Fruit fly (Drosophila melanogaster) whole organism, prepupa: Measurements from ENCODE around the gene Con.

Experiments
- CG10631 ChIP-seq: fragments of 200-800 bp; sonication (Bioruptor generic); optimal IDR thresholded peaks from 2 replicates; lab custom pipeline; 2016; ENCODE audit warnings: missing biosample characterization, missing genetic modification characterization
- CG11294 ChIP-seq: fragments of 200-800 bp; sonication (Bioruptor generic); IDR thresholded peaks from 2 replicates; pipeline ENCODE4 v1.3.6; 2022; ENCODE audit warnings: missing biosample characterization, missing genetic modification characterization
- CG11762 ChIP-seq: fragments of 200-800 bp; sonication (Bioruptor generic); optimal IDR thresholded peaks from 3 replicates; lab custom pipeline; 2016; ENCODE audit warnings: missing biosample characterization, missing genetic modification characterization; ENCODE audit not compliant: insufficient read depth
- CG11902 ChIP-seq: fragments of 200-800 bp; sonication (Bioruptor generic); optimal IDR thresholded peaks from 3 replicates; lab custom pipeline; 2016; ENCODE audit warnings: missing biosample characterization, missing genetic modification characterization
- CG16779 ChIP-seq: fragments of 200-800 bp; sonication (Bioruptor generic); optimal IDR thresholded peaks from 3 replicates; lab custom pipeline; 2017; ENCODE audit warnings: missing biosample characterization, mild to moderate bottlenecking, missing genetic modification characterization
- CG3032 ChIP-seq: fragments of 200-800 bp; optimal IDR thresholded peaks from 2 replicates; lab custom pipeline; 2019; ENCODE audit warnings: missing biosample characterization, mild to moderate bottlenecking, missing genetic modification characterization, moderate library complexity
- CG31627 ChIP-seq: fragments of 200-800 bp; sonication (Bioruptor generic); optimal IDR thresholded peaks from 3 replicates; lab custom pipeline; 2016; ENCODE audit warnings: missing biosample characterization, missing genetic modification characterization
- CG32006 ChIP-seq: fragments of 200-800 bp; sonication (Bioruptor generic); optimal IDR thresholded peaks from 3 replicates; lab custom pipeline; 2017; ENCODE audit warnings: missing biosample characterization, mild to moderate bottlenecking, missing genetic modification characterization
- CG34406 ChIP-seq: fragments of 200-800 bp; sonication (Bioruptor generic); optimal IDR thresholded peaks from 3 replicates; lab custom pipeline; 2016; ENCODE audit warnings: missing biosample characterization, missing genetic modification characterization
- CG3919 ChIP-seq: fragments of 200-800 bp; sonication (Bioruptor generic); optimal IDR thresholded peaks from 3 replicates; lab custom pipeline; 2016; ENCODE audit warnings: missing biosample characterization, missing genetic modification characterization
- CG4318 ChIP-seq: fragments of 200-800 bp; sonication (Bioruptor generic); optimal IDR thresholded peaks from 3 replicates; lab custom pipeline; 2017; ENCODE audit warnings: missing biosample characterization, mild to moderate bottlenecking, missing genetic modification characterization
- CG6163 ChIP-seq: fragments of 200-800 bp; sonication (Bioruptor generic); IDR thresholded peaks from 3 replicates; pipeline ENCODE4 v1.3.6; 2022; ENCODE audit warnings: missing biosample characterization, missing genetic modification characterization
- CG6276 ChIP-seq: fragments of 200-800 bp; sonication (Bioruptor generic); optimal IDR thresholded peaks from 2 replicates; lab custom pipeline; 2017; ENCODE audit warnings: missing biosample characterization, mild to moderate bottlenecking, missing genetic modification characterization
- CG6792 ChIP-seq: fragments of 200-800 bp; sonication (Bioruptor generic); optimal IDR thresholded peaks from 3 replicates; lab custom pipeline; 2016; ENCODE audit warnings: missing biosample characterization, missing genetic modification characterization
- CG6808 ChIP-seq: fragments of 200-800 bp; sonication (Bioruptor generic); optimal IDR thresholded peaks from 3 replicates; lab custom pipeline; 2017; ENCODE audit warnings: missing biosample characterization, missing genetic modification characterization, mild to moderate bottlenecking, moderate library complexity, missing genetic modification reagents
- CG6854 ChIP-seq: fragments of 200-800 bp; sonication (Bioruptor generic); optimal IDR thresholded peaks from 2 replicates; lab custom pipeline; 2017; ENCODE audit warnings: missing biosample characterization, mild to moderate bottlenecking, missing genetic modification characterization
- CG7368 ChIP-seq: fragments of 200-800 bp; sonication (Bioruptor generic); optimal IDR thresholded peaks from 3 replicates; lab custom pipeline; 2016; ENCODE audit warnings: missing biosample characterization, missing genetic modification characterization
- CG8119 ChIP-seq: fragments of 200-800 bp; sonication (Bioruptor generic); IDR thresholded peaks from 3 replicates; pipeline ENCODE4 v1.3.6; 2022; ENCODE audit warnings: missing biosample characterization, missing genetic modification characterization
- CG8319 ChIP-seq: fragments of 200-800 bp; sonication (Bioruptor generic); optimal IDR thresholded peaks from 3 replicates; lab custom pipeline; 2016; ENCODE audit warnings: missing biosample characterization, missing genetic modification characterization
- CG9139 ChIP-seq: fragments of 200-800 bp; sonication (Bioruptor generic); optimal IDR thresholded peaks from 3 replicates; lab custom pipeline; 2017; ENCODE audit warnings: missing biosample characterization, mild to moderate bottlenecking, missing genetic modification characterization
- Eip75B ChIP-seq: fragments of 200-800 bp; sonication (Bioruptor generic); optimal IDR thresholded peaks from 3 replicates; lab custom pipeline; 2016; ENCODE audit warnings: missing biosample characterization, missing genetic modification characterization
- Eip78C ChIP-seq: fragments of 200-800 bp; sonication (Bioruptor generic); peaks from one replicate; lab custom pipeline; 2016; ENCODE audit warnings: missing biosample characterization, missing genetic modification characterization
- Ets21C ChIP-seq: fragments of 200-800 bp; sonication (Bioruptor generic); optimal IDR thresholded peaks from 3 replicates; lab custom pipeline; 2016; ENCODE audit warnings: missing biosample characterization, missing genetic modification characterization
- Ets96B ChIP-seq: fragments of 200-800 bp; optimal IDR thresholded peaks from 2 replicates; lab custom pipeline; 2019; ENCODE audit warnings: missing biosample characterization, mild to moderate bottlenecking, missing genetic modification characterization, moderate library complexity
- Gug ChIP-seq: fragments of 200-800 bp; sonication (Bioruptor generic); IDR thresholded peaks from 2 replicates; pipeline ENCODE4 v1.3.6; 2022; ENCODE audit warnings: missing biosample characterization, missing genetic modification characterization
- Hr4 ChIP-seq: fragments of 200-800 bp; sonication (Bioruptor generic); optimal IDR thresholded peaks from 3 replicates; lab custom pipeline; 2016; ENCODE audit warnings: missing biosample characterization, missing genetic modification characterization
- Lpt ChIP-seq: fragments of 200-800 bp; sonication (Bioruptor generic); optimal IDR thresholded peaks from 3 replicates; lab custom pipeline; 2016; ENCODE audit warnings: missing biosample characterization, missing genetic modification characterization
- Met ChIP-seq: fragments of 200-800 bp; sonication (Bioruptor generic); optimal IDR thresholded peaks from 3 replicates; lab custom pipeline; 2016; ENCODE audit warnings: missing biosample characterization, missing genetic modification characterization
- OdsH ChIP-seq: fragments of 200-800 bp; sonication (Bioruptor generic); optimal IDR thresholded peaks from 3 replicates; lab custom pipeline; 2016; ENCODE audit warnings: missing biosample characterization, missing genetic modification characterization
- Smox ChIP-seq: fragments of 200-800 bp; sonication (Bioruptor generic); optimal IDR thresholded peaks from 3 replicates; lab custom pipeline; 2016; ENCODE audit warnings: missing biosample characterization, missing genetic modification characterization
- Sox102F ChIP-seq: fragments of 200-800 bp; sonication (Bioruptor generic); optimal IDR thresholded peaks from 2 replicates; lab custom pipeline; 2016; ENCODE audit warnings: missing biosample characterization, mild to moderate bottlenecking, missing genetic modification characterization
- Sox14 ChIP-seq: fragments of 200-800 bp; sonication (Bioruptor generic); optimal IDR thresholded peaks from 3 replicates; lab custom pipeline; 2016; ENCODE audit warnings: missing biosample characterization, missing genetic modification characterization
- Sox15 ChIP-seq: fragments of 200-800 bp; sonication (Bioruptor generic); optimal IDR thresholded peaks from 3 replicates; lab custom pipeline; 2016; ENCODE audit warnings: missing biosample characterization, missing genetic modification characterization
- achi ChIP-seq: fragments of 200-800 bp; sonication (Bioruptor generic); optimal IDR thresholded peaks from 3 replicates; lab custom pipeline; 2016; ENCODE audit warnings: missing biosample characterization, missing genetic modification characterization
- acj6 ChIP-seq: fragments of 200-800 bp; sonication (Bioruptor generic); optimal IDR thresholded peaks from 3 replicates; lab custom pipeline; 2016; ENCODE audit warnings: missing biosample characterization, missing genetic modification characterization
- cyc ChIP-seq: fragments of 200-800 bp; sonication (Bioruptor generic); optimal IDR thresholded peaks from 3 replicates; lab custom pipeline; 2016; ENCODE audit warnings: missing biosample characterization, missing genetic modification characterization
- dac ChIP-seq: fragments of 200-800 bp; sonication (Bioruptor generic); optimal IDR thresholded peaks from 2 replicates; lab custom pipeline; 2017; ENCODE audit warnings: missing biosample characterization, mild to moderate bottlenecking, missing genetic modification characterization
- dsx ChIP-seq: fragments of 200-800 bp; optimal IDR thresholded peaks from 3 replicates; lab custom pipeline; 2019; ENCODE audit warnings: missing biosample characterization, mild to moderate bottlenecking, missing genetic modification characterization, moderate library complexity; ENCODE audit not compliant: poor library complexity, severe bottlenecking
- eg ChIP-seq: fragments of 200-800 bp; sonication (Bioruptor generic); IDR thresholded peaks from 3 replicates; pipeline ENCODE4 v1.3.6; 2022; ENCODE audit warnings: missing biosample characterization, missing genetic modification characterization
- fd59A ChIP-seq: fragments of 200-800 bp; sonication (Bioruptor generic); optimal IDR thresholded peaks from 2 replicates; lab custom pipeline; 2017; ENCODE audit warnings: missing biosample characterization, mild to moderate bottlenecking, missing genetic modification characterization, missing genetic modification reagents
- fkh ChIP-seq: fragments of 200-800 bp; sonication (Bioruptor generic); optimal IDR thresholded peaks from 3 replicates; lab custom pipeline; 2017; ENCODE audit warnings: missing biosample characterization, mild to moderate bottlenecking, missing genetic modification characterization, moderate library complexity
- lz ChIP-seq: fragments of 200-800 bp; sonication (Bioruptor generic); optimal IDR thresholded peaks from 3 replicates; lab custom pipeline; 2016; ENCODE audit warnings: missing biosample characterization, missing genetic modification characterization
- net ChIP-seq: fragments of 200-800 bp; sonication (Bioruptor generic); optimal IDR thresholded peaks from 3 replicates; lab custom pipeline; 2016; ENCODE audit warnings: missing biosample characterization, missing genetic modification characterization
- pdm3 ChIP-seq: fragments of 200-800 bp; sonication (Bioruptor generic); optimal IDR thresholded peaks from 3 replicates; lab custom pipeline; 2016; ENCODE audit warnings: missing biosample characterization, missing genetic modification characterization
- salr ChIP-seq, 2 experiments: fragments of 200-800 bp; sonication (Bioruptor generic); optimal IDR thresholded peaks; 3 replicates each; lab custom pipeline; 2016 to 2018; ENCODE audit warnings: missing biosample characterization in 2 of 2, missing genetic modification characterization in 2 of 2, mild to moderate bottlenecking in 1 of 2
- spab ChIP-seq: fragments of 200-800 bp; sonication (Bioruptor generic); optimal IDR thresholded peaks from 2 replicates; lab custom pipeline; 2017; ENCODE audit warnings: missing biosample characterization, mild to moderate bottlenecking, missing genetic modification characterization, missing genetic modification reagents
- ss ChIP-seq, 2 experiments: fragments of 200-800 bp; sonication (Bioruptor generic); optimal IDR thresholded peaks; 2 replicates in 1 of 2; 3 replicates in 1 of 2; lab custom pipeline; 2017 to 2018; ENCODE audit warnings: mild to moderate bottlenecking in 2 of 2, missing biosample characterization in 2 of 2, missing genetic modification characterization in 2 of 2, moderate library complexity in 1 of 2
- svp ChIP-seq: fragments of 200-800 bp; sonication (Bioruptor generic); peaks from one replicate; lab custom pipeline; 2016; ENCODE audit warnings: missing biosample characterization, missing genetic modification characterization
- topi ChIP-seq: fragments of 200-800 bp; sonication (Bioruptor generic); optimal IDR thresholded peaks from 3 replicates; lab custom pipeline; 2016; ENCODE audit warnings: missing biosample characterization, missing genetic modification characterization

Con gene

dm6 chr3L:5078978-5079377 lies at the start of gene Con:
Gene Con, minus strand, starts transcription at chr3L:5079033.
- TF ChIP-seq CG11762 (GFP tag; lab: Kevin White, UChicago) (no peak), Hr4 (GFP tag; lab: Kevin White, UChicago) (no peak), CG6854 (GFP tag; lab: Kevin White, UChicago) (no peak), Ets21C (no peak), salr (GFP tag; optimal IDR thresholded peaks at IDR 0.05; lab: Kevin White, UChicago) (no peak), Eip78C (GFP tag; lab: Kevin White, UChicago) (no peak), OdsH (GFP tag; lab: Kevin White, UChicago) (no peak), acj6 (GFP tag; lab: Kevin White, UChicago) (no peak), Gug (no peak), CG9139 (no peak), Lpt (GFP tag; lab: Kevin White, UChicago) (no peak)

- TF ChIP-seq Met (GFP tag; lab: Kevin White, UChicago) (peak; percentile 33), Sox14 (GFP tag; lab: Kevin White, UChicago) (peak; percentile 1), CG6808 (GFP tag; lab: Kevin White, UChicago) (peak; percentile 17), CG34406 (GFP tag; lab: Kevin White, UChicago) (peak; percentile 78), Smox (GFP tag; lab: Kevin White, UChicago) (no peak), cyc (GFP tag; lab: Kevin White, UChicago) (no peak), pdm3 (GFP tag; lab: Kevin White, UChicago) (peak; percentile 23), CG11902 (GFP tag; lab: Kevin White, UChicago) (no peak), CG6792 (GFP tag; lab: Kevin White, UChicago) (peak; percentile 53), Ets21C (no peak), CG10631 (GFP tag; lab: Kevin White, UChicago) (peak; percentile 77), CG9139 (no peak), CG11294 (peak; percentile 22; the same call in 1 of the 2 replicates), lz (peak; percentile 1), CG4318 (GFP tag; lab: Kevin White, UChicago) (no peak), CG3919 (GFP tag; lab: Kevin White, UChicago) (peak; percentile 56), Lpt (GFP tag; lab: Kevin White, UChicago) (no peak), Eip78C (GFP tag; lab: Kevin White, UChicago) (peak; percentile 67), CG6276 (GFP tag; lab: Kevin White, UChicago) (no peak), net (GFP tag; lab: Kevin White, UChicago) (peak; percentile 38), CG6854 (GFP tag; lab: Kevin White, UChicago) (no peak), achi (GFP tag; lab: Kevin White, UChicago) (peak; percentile 67), CG31627 (GFP tag; lab: Kevin White, UChicago) (no peak), Sox15 (GFP tag; lab: Kevin White, UChicago) (peak; percentile 2), spab (no peak), fkh (GFP tag; lab: Kevin White, UChicago) (no peak), dsx (peak; percentile 51), topi (GFP tag; lab: Kevin White, UChicago) (peak; percentile 23), Hr4 (GFP tag; lab: Kevin White, UChicago) (peak; percentile 35), CG3032 (tag; lab: Kevin White, UChicago) (peak; percentile 66), OdsH (GFP tag; lab: Kevin White, UChicago) (peak; percentile 61), acj6 (GFP tag; lab: Kevin White, UChicago) (peak; percentile 63), Eip75B (GFP tag; lab: Kevin White, UChicago) (peak; percentile 58), eg (GFP tag; lab: Robert Waterston, UW) (peak; percentile 45; the same call in 2 of the 3 replicates), CG32006 (GFP tag; lab: Kevin White, UChicago) (peak; percentile 83), svp (peak; percentile 53), Ets96B (tag; lab: Kevin White, UChicago) (peak; percentile 16), salr (GFP tag; optimal IDR thresholded peaks at IDR 0.05; lab: Kevin White, UChicago) (no peak), CG8119 (GFP tag; lab: Robert Waterston, UW) (peak; percentile 74), ss (GFP tag; optimal IDR thresholded peaks at IDR 0.05; lab: Kevin White, UChicago) (peak in 1 of 2 experiments; percentile 43), CG8319 (GFP tag; lab: Kevin White, UChicago) (peak; percentile 38), CG16779 (tag; lab: Kevin White, UChicago) (peak; percentile 2), CG7368 (peak; percentile 31), Sox102F (no peak), CG6163 (GFP tag; lab: Robert Waterston, UW) (peak; percentile 51; the same call in 1 of the 3 replicates), dac (GFP tag; lab: Kevin White, UChicago) (peak; percentile 43), fd59A (peak; percentile 40)
Observed at dm6 chr3L:5128214-5128613, 49.4 kb upstream of the Con start.
